Worm (Caenorhabditis elegans) whole organism, L3 larva: ENCODE results near the gene pcp-3.

Source experiments
- R02D3.7 ChIP-seq: fragments of 150-350 bp; optimal IDR thresholded peaks from 2 replicates; lab custom pipeline; 2014; ENCODE audit warnings: missing biosample characterization, missing genetic modification characterization
- ZK546.5 ChIP-seq: sonication (generic microtip); optimal IDR thresholded peaks from 2 replicates; lab custom pipeline; 2017; ENCODE audit warnings: missing biosample characterization, missing genetic modification characterization
- aly-2 ChIP-seq: fragments of 150-350 bp; optimal IDR thresholded peaks from 2 replicates; lab custom pipeline; 2014; ENCODE audit warnings: missing biosample characterization, missing genetic modification characterization
- ceh-16 ChIP-seq: sonication (generic microtip); optimal IDR thresholded peaks from 2 replicates; lab custom pipeline; 2017; ENCODE audit warnings: missing biosample characterization, missing genetic modification characterization
- ceh-28 ChIP-seq: fragments of 150-350 bp; optimal IDR thresholded peaks from 2 replicates; lab custom pipeline; 2014; ENCODE audit warnings: missing biosample characterization, missing genetic modification reagents, missing genetic modification characterization
- ceh-82 ChIP-seq: fragments of 150-350 bp; optimal IDR thresholded peaks from 2 replicates; lab custom pipeline; 2014; ENCODE audit warnings: missing biosample characterization, missing genetic modification characterization
- ceh-9 ChIP-seq: sonication (generic microtip); optimal IDR thresholded peaks from 2 replicates; lab custom pipeline; 2018; ENCODE audit warnings: missing biosample characterization, missing genetic modification characterization
- egl-5 ChIP-seq: fragments of 150-350 bp; optimal IDR thresholded peaks from 2 replicates; lab custom pipeline; 2017; ENCODE audit warnings: missing biosample characterization, missing genetic modification reagents, missing genetic modification characterization, inconsistent platforms
- elt-1 ChIP-seq: fragments of 150-350 bp; optimal IDR thresholded peaks from 2 replicates; lab custom pipeline; 2014; ENCODE audit warnings: missing biosample characterization, missing genetic modification characterization
- elt-3 ChIP-seq, 3 experiments: fragments of 150-350 bp in 1 of 3; sonication (generic microtip) in 2 of 3; optimal IDR thresholded peaks; 2 replicates in 2 of 3; 4 replicates in 1 of 3; lab custom pipeline; 2014 to 2017; ENCODE audit warnings: missing biosample characterization in 3 of 3, missing genetic modification characterization in 3 of 3
- eor-1 ChIP-seq, 2 experiments: fragments of 150-350 bp; optimal IDR thresholded peaks; 2 replicates each; lab custom pipeline; 2014 to 2018; ENCODE audit warnings: missing biosample characterization in 2 of 2, missing genetic modification characterization in 2 of 2
- fkh-10 ChIP-seq: sonication (generic microtip); optimal IDR thresholded peaks from 2 replicates; lab custom pipeline; 2017; ENCODE audit warnings: missing biosample characterization, missing genetic modification reagents, missing genetic modification characterization
- hmg-11 ChIP-seq: sonication (generic microtip); optimal IDR thresholded peaks from 2 replicates; lab custom pipeline; 2016; ENCODE audit warnings: missing genetic modification characterization, missing compliant biosample characterization
- jun-1 ChIP-seq: fragments of 150-350 bp; optimal IDR thresholded peaks from 2 replicates; lab custom pipeline; 2014; ENCODE audit warnings: missing biosample characterization, missing genetic modification reagents, missing genetic modification characterization
- lin-15B ChIP-seq: fragments of 150-350 bp; optimal IDR thresholded peaks from 2 replicates; lab custom pipeline; 2014; ENCODE audit warnings: missing biosample characterization, missing genetic modification characterization
- lin-39 ChIP-seq: fragments of 150-350 bp; optimal IDR thresholded peaks from 2 replicates; lab custom pipeline; 2018; ENCODE audit warnings: missing biosample characterization, missing genetic modification reagents, missing genetic modification characterization
- lsy-12 ChIP-seq: sonication (generic microtip); optimal IDR thresholded peaks from 2 replicates; lab custom pipeline; 2016; ENCODE audit warnings: mild to moderate bottlenecking, missing genetic modification characterization, missing compliant biosample characterization
- mdl-1 ChIP-seq: fragments of 150-350 bp; optimal IDR thresholded peaks from 2 replicates; lab custom pipeline; 2014; ENCODE audit warnings: missing biosample characterization, missing genetic modification characterization
- mml-1 ChIP-seq: fragments of 150-350 bp; sonication (generic microtip); optimal IDR thresholded peaks from 3 replicates; lab custom pipeline; 2014; ENCODE audit warnings: missing biosample characterization, missing genetic modification characterization
- nfya-1 ChIP-seq: sonication (generic microtip); optimal IDR thresholded peaks from 2 replicates; lab custom pipeline; 2017; ENCODE audit warnings: missing genetic modification characterization, mild to moderate bottlenecking, missing compliant biosample characterization, antibody characterized with exemption, moderate library complexity; ENCODE audit not compliant: insufficient read depth
- nhr-11 ChIP-seq: fragments of 150-350 bp; optimal IDR thresholded peaks from 2 replicates; lab custom pipeline; 2014; ENCODE audit warnings: missing biosample characterization, missing genetic modification characterization
- nhr-12 ChIP-seq: fragments of 150-350 bp; optimal IDR thresholded peaks from 2 replicates; lab custom pipeline; 2014; ENCODE audit warnings: missing biosample characterization, missing genetic modification characterization
- nhr-23 ChIP-seq: fragments of 150-350 bp; optimal IDR thresholded peaks from 2 replicates; lab custom pipeline; 2014; ENCODE audit warnings: missing biosample characterization, missing genetic modification reagents, missing genetic modification characterization
- nhr-237 ChIP-seq: fragments of 150-350 bp; optimal IDR thresholded peaks from 2 replicates; lab custom pipeline; 2014; ENCODE audit warnings: missing biosample characterization, missing genetic modification characterization
- nhr-28 ChIP-seq: fragments of 150-350 bp; optimal IDR thresholded peaks from 2 replicates; lab custom pipeline; 2014; ENCODE audit warnings: missing biosample characterization, missing genetic modification characterization
- nhr-43 ChIP-seq: sonication (generic microtip); optimal IDR thresholded peaks from 2 replicates; lab custom pipeline; 2016; ENCODE audit warnings: mild to moderate bottlenecking, missing genetic modification characterization, missing compliant biosample characterization; ENCODE audit not compliant: poor library complexity, severe bottlenecking
- nhr-67 ChIP-seq: fragments of 150-350 bp; optimal IDR thresholded peaks from 2 replicates; lab custom pipeline; 2014; ENCODE audit warnings: missing biosample characterization, missing genetic modification characterization
- nhr-77 ChIP-seq: fragments of 150-350 bp; optimal IDR thresholded peaks from 2 replicates; lab custom pipeline; 2014; ENCODE audit warnings: missing biosample characterization, missing genetic modification characterization
- pha-4 ChIP-seq: fragments of 150-350 bp; optimal IDR thresholded peaks from 2 replicates; lab custom pipeline; 2014; ENCODE audit warnings: missing biosample characterization, missing genetic modification reagents, missing genetic modification characterization
- pqm-1 ChIP-seq: fragments of 150-350 bp; optimal IDR thresholded peaks from 2 replicates; lab custom pipeline; 2017; ENCODE audit warnings: missing biosample characterization, missing genetic modification characterization, inconsistent platforms
- skn-1 ChIP-seq: fragments of 150-350 bp; optimal IDR thresholded peaks from 2 replicates; lab custom pipeline; 2014; ENCODE audit warnings: missing biosample characterization, missing genetic modification characterization
- snpc-4 ChIP-seq: fragments of 150-350 bp; optimal IDR thresholded peaks from 2 replicates; lab custom pipeline; 2014; ENCODE audit warnings: missing biosample characterization, missing genetic modification characterization
- unc-39 ChIP-seq: sonication (generic microtip); optimal IDR thresholded peaks from 4 replicates; lab custom pipeline; 2017; ENCODE audit warnings: missing biosample characterization, missing genetic modification characterization
- zag-1 ChIP-seq: fragments of 150-350 bp; optimal IDR thresholded peaks from 2 replicates; lab custom pipeline; 2014; ENCODE audit warnings: missing biosample characterization, missing genetic modification characterization

The pcp-3 gene

ce11 chrIV:9146111-9146510 lies 12.7 kb downstream of the pcp-3 start, which contains the start of gene daf-10:
daf-10 (minus strand) TSS chrIV:9146211.
- no peak for TF ChIP-seq nhr-11
- TF ChIP-seq nhr-67 (tag; lab: Kevin White, UChicago), result no peak
- TF ChIP-seq nhr-77 (tag; lab: Kevin White, UChicago), result no peak
- no peak for TF ChIP-seq ceh-16
- TF ChIP-seq skn-1, result no peak
- TF ChIP-seq egl-5 (tag; lab: Kevin White, UChicago), result no peak
- no peak for TF ChIP-seq nfya-1 (tag; lab: Kevin White, UChicago)
- no peak for TF ChIP-seq pha-4 (tag; lab: Kevin White, UChicago)

- no peak for TF ChIP-seq elt-1 (tag; lab: Kevin White, UChicago)
- no peak for TF ChIP-seq ceh-28
- TF ChIP-seq mdl-1 (tag; lab: Kevin White, UChicago), result no peak
- no peak for TF ChIP-seq nhr-23 (tag; lab: Kevin White, UChicago)
- TF ChIP-seq ZK546.5 (tag; lab: Kevin White, UChicago), result no peak
- TF ChIP-seq unc-39 (tag; lab: Kevin White, UChicago), result no peak
- TF ChIP-seq ceh-16, result no peak
- TF ChIP-seq R02D3.7, result no peak
- no peak for TF ChIP-seq ceh-82
- no peak for TF ChIP-seq nhr-28 (tag; lab: Kevin White, UChicago)
- TF ChIP-seq lsy-12 (tag; lab: Kevin White, UChicago), result no peak
- no peak for TF ChIP-seq aly-2
- no peak for TF ChIP-seq mml-1 (tag; lab: Kevin White, UChicago)
Observed at ce11 chrIV:9144405-9144804, 14.4 kb downstream of the pcp-3 start, which contains the start of gene flp-1. flp-1 (plus strand) TSS chrIV:9144705.

ce11 chrIV:9140172-9140805 lies 18.5 kb downstream of the pcp-3 start:
- TF ChIP-seq ceh-28 (no peak), ceh-16 (no peak), zag-1 (tag; lab: Kevin White, UChicago) (no peak), nhr-12 (tag; lab: Kevin White, UChicago) (no peak), nhr-237 (tag; lab: Kevin White, UChicago) (no peak), aly-2 (no peak), nfya-1 (tag; lab: Kevin White, UChicago) (no peak), jun-1 (tag; lab: Kevin White, UChicago) (no peak), pqm-1 (no peak), hmg-11 (tag; lab: Kevin White, UChicago) (no peak), nhr-67 (tag; lab: Kevin White, UChicago) (no peak), eor-1 (tag; optimal IDR thresholded peaks at IDR 0.05; lab: Kevin White, UChicago) (no peak), fkh-10 (GFP tag; lab: Kevin White, UChicago) (no peak), lsy-12 (tag; lab: Kevin White, UChicago) (no peak)

- TF ChIP-seq nhr-237 (tag; lab: Kevin White, UChicago) (no peak), mml-1 (tag; lab: Kevin White, UChicago) (no peak), lin-15B (tag; lab: Kevin White, UChicago) (no peak), nhr-67 (tag; lab: Kevin White, UChicago) (no peak), ceh-16 (no peak), hmg-11 (tag; lab: Kevin White, UChicago) (no peak), lin-39 (tag; lab: Kevin White, UChicago) (no peak), aly-2 (no peak), zag-1 (tag; lab: Kevin White, UChicago) (no peak), nhr-43 (tag; lab: Kevin White, UChicago) (no peak), ceh-9 (tag; lab: Kevin White, UChicago) (no peak), skn-1 (no peak), elt-3 (tag; optimal IDR thresholded peaks at IDR 0.05; lab: Kevin White, UChicago) (no peak), nhr-12 (tag; lab: Kevin White, UChicago) (no peak), ceh-82 (no peak)
Observed at ce11 chrIV:9135377-9135776, 23.4 kb downstream of the pcp-3 start, which contains the start of gene delm-1. delm-1 (minus strand) TSS chrIV:9135477.

ce11 chrIV:9130605-9131004 lies 28.2 kb downstream of the pcp-3 start:
- no peak for TF ChIP-seq nhr-43 (tag; lab: Kevin White, UChicago)
- no peak for TF ChIP-seq nhr-237 (tag; lab: Kevin White, UChicago)
- no peak for TF ChIP-seq pqm-1
- peak; percentile 45 for TF ChIP-seq snpc-4 (tag; lab: Kevin White, UChicago)
